Worm (Caenorhabditis elegans): ENCODE data around the gene rps-30.
A peak's percentile ranks its signal among the peaks of the same experiment; 100 is the strongest.

rps-30 gene

ce11 chrV:7761906-7762305, 14.5 kb upstream of the rps-30 start:
- TF ChIP-seq mab-5 (tag; optimal IDR thresholded peaks at IDR 0.05) (no peak), ces-1 (GFP tag; optimal IDR thresholded peaks at IDR 0.05) (no peak), snpc-4 (tag; optimal IDR thresholded peaks at IDR 0.05) (no peak), cnd-1 (tag; optimal IDR thresholded peaks at IDR 0.05) (no peak), drap-1 (GFP tag; optimal IDR thresholded peaks at IDR 0.05) (no peak), unc-39 (tag; optimal IDR thresholded peaks at IDR 0.05) (no peak), lin-13 (tag; optimal IDR thresholded peaks at IDR 0.05) (no peak), sem-2 (GFP tag; optimal IDR thresholded peaks at IDR 0.05) (no peak), nhr-28 (tag; optimal IDR thresholded peaks at IDR 0.05) (no peak), unc-120 (tag; optimal IDR thresholded peaks at IDR 0.05; ENCODE audit: poor library complexity, severe bottlenecking) (no peak), elt-1 (tag; optimal IDR thresholded peaks at IDR 0.05; ENCODE audit: borderline replicate concordance, insufficient read depth) (no peak), nhr-237 (tag; optimal IDR thresholded peaks at IDR 0.05) (no peak), nhr-2 (tag; optimal IDR thresholded peaks at IDR 0.05) (no peak), blmp-1 (tag; optimal IDR thresholded peaks at IDR 0.05) (no peak), flh-1 (GFP tag; optimal IDR thresholded peaks at IDR 0.05) (no peak), pha-4 (tag; optimal IDR thresholded peaks at IDR 0.05) (no peak), lsy-2 (tag; optimal IDR thresholded peaks at IDR 0.05) (no peak)

ce11 chrV:7770961-7771360, 5.4 kb upstream of the rps-30 start, which contains the start of gene frpr-3:
Gene frpr-3, plus strand, starts transcription at chrV:7771261.
- TF ChIP-seq sptf-1 (tag; optimal IDR thresholded peaks at IDR 0.05) (no peak), mab-5 (tag; optimal IDR thresholded peaks at IDR 0.05) (no peak), hlh-1 (tag; optimal IDR thresholded peaks at IDR 0.05) (no peak), M03D4.4 (tag; optimal IDR thresholded peaks at IDR 0.05) (no peak), ceh-43 (GFP tag; optimal IDR thresholded peaks at IDR 0.05) (no peak), tbx-8 (GFP tag; optimal IDR thresholded peaks at IDR 0.05) (no peak), ztf-11 (tag; optimal IDR thresholded peaks at IDR 0.05) (no peak), ces-1 (GFP tag; optimal IDR thresholded peaks at IDR 0.05) (no peak), flh-1 (GFP tag; optimal IDR thresholded peaks at IDR 0.05) (no peak), mep-1 (tag; optimal IDR thresholded peaks at IDR 0.05) (no peak), mls-2 (tag; optimal IDR thresholded peaks at IDR 0.05) (no peak), sem-2 (GFP tag; optimal IDR thresholded peaks at IDR 0.05) (no peak), cnd-1 (tag; optimal IDR thresholded peaks at IDR 0.05) (no peak), nhr-76 (tag; optimal IDR thresholded peaks at IDR 0.05) (no peak), snpc-4 (tag; optimal IDR thresholded peaks at IDR 0.05) (no peak), blmp-1 (tag; optimal IDR thresholded peaks at IDR 0.05) (no peak), nhr-12 (tag; optimal IDR thresholded peaks at IDR 0.05) (no peak), nhr-237 (tag; optimal IDR thresholded peaks at IDR 0.05) (no peak)

ce11 chrV:7773647-7774046, 2.7 kb upstream of the rps-30 start:
- no peak for TF ChIP-seq sem-2 (GFP tag; optimal IDR thresholded peaks at IDR 0.05)
- no peak for TF ChIP-seq lsy-2 (tag; optimal IDR thresholded peaks at IDR 0.05)
- no peak for TF ChIP-seq elt-1 (tag; optimal IDR thresholded peaks at IDR 0.05; ENCODE audit: borderline replicate concordance, insufficient read depth)
- TF ChIP-seq hlh-1 (tag; optimal IDR thresholded peaks at IDR 0.05): no peak
- TF ChIP-seq mep-1 (tag; optimal IDR thresholded peaks at IDR 0.05): no peak
- TF ChIP-seq flh-1 (GFP tag; optimal IDR thresholded peaks at IDR 0.05): no peak
- no peak for TF ChIP-seq ceh-43 (GFP tag; optimal IDR thresholded peaks at IDR 0.05)
- no peak for TF ChIP-seq mab-5 (tag; optimal IDR thresholded peaks at IDR 0.05)

ce11 chrV:7774143-7774595, 2.2 kb upstream of the rps-30 start, which contains the start of gene grl-10:
Gene grl-10, plus strand, starts transcription at chrV:7774545.
- TF ChIP-seq nhr-76 (tag; optimal IDR thresholded peaks at IDR 0.05) (no peak), hlh-1 (tag; optimal IDR thresholded peaks at IDR 0.05) (no peak), elt-1 (tag; optimal IDR thresholded peaks at IDR 0.05; ENCODE audit: borderline replicate concordance, insufficient read depth) (peak; percentile 70), ham-2 (GFP tag; optimal IDR thresholded peaks at IDR 0.05) (peak; percentile 28)

- TF ChIP-seq bed-3 (GFP tag; optimal IDR thresholded peaks at IDR 0.05) (no peak), pha-4 (tag; optimal IDR thresholded peaks at IDR 0.05) (no peak), ztf-11 (tag; optimal IDR thresholded peaks at IDR 0.05) (no peak), mls-2 (tag; optimal IDR thresholded peaks at IDR 0.05) (no peak), ceh-39 (tag; optimal IDR thresholded peaks at IDR 0.05) (no peak), cnd-1 (tag; optimal IDR thresholded peaks at IDR 0.05) (no peak), nhr-12 (tag; optimal IDR thresholded peaks at IDR 0.05) (no peak), nhr-2 (tag; optimal IDR thresholded peaks at IDR 0.05) (no peak), zip-8 (tag; optimal IDR thresholded peaks at IDR 0.05) (no peak), nhr-28 (tag; optimal IDR thresholded peaks at IDR 0.05) (no peak), flh-1 (GFP tag; optimal IDR thresholded peaks at IDR 0.05) (no peak), snpc-4 (tag; optimal IDR thresholded peaks at IDR 0.05) (no peak), tbx-8 (GFP tag; optimal IDR thresholded peaks at IDR 0.05) (no peak), hlh-1 (tag; optimal IDR thresholded peaks at IDR 0.05) (no peak), elt-1 (tag; optimal IDR thresholded peaks at IDR 0.05; ENCODE audit: borderline replicate concordance, insufficient read depth) (no peak), sptf-1 (tag; optimal IDR thresholded peaks at IDR 0.05) (no peak), sem-2 (GFP tag; optimal IDR thresholded peaks at IDR 0.05) (no peak), lin-32 (GFP tag; optimal IDR thresholded peaks at IDR 0.05) (no peak)
These were observed 1.2 kb upstream of the rps-30 start for ce11 chrV:7775226-7775625.

Data from whole organism, mixed stage, embryonic.